Worm (Caenorhabditis elegans): ENCODE measurements around the gene Y105C5B.11.

Gene Y105C5B.11

DNA sequence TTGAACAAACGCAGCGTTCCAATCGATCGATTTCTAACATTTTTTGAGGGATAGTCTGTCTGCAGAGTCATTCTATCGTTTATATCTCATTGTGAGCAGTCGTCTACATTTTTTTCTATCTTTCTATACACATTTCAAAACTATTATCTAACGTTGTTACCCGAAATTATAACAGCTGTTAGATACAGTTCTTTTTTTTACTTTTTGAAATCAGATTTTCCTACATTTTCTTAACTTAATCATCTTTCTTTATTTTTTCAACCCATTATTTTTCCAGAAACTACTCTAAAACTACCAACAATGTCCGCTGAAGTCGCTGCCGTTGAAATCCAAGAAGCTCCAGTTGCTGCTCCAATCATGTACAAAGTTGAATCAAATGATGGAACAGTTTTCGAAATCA, 5.2 kb upstream of the Y105C5B.11 start, which contains the start of gene skr-10:
skr-10 (plus strand) TSS at position 301 of the 400 bp plus-strand sequence.
- TF ChIP-seq Y95B8A.8 (GFP tag; IDR thresholded peaks at IDR 0.05) (no peak), xnd-1 (tag; optimal IDR thresholded peaks at IDR 0.05) (no peak)

DNA sequence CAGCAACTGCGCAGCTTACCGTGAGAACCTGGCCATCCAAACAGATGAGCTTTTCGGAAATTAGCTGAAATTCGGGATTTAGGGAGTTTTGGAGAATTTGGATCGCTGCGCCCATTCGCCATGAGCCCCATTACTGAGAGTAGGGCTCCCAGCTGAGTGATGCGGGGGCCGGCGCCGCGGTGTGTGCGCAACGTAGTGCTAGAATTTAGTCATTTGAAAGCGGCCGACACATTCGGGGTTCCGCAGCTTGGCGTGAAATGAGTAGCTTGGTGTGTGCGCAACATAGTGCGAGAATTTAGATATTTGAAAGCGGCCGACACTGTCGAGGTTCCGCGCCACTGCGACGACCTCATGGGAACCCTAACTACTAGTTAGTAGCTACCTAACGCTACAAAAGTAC, 492 bp downstream of the Y105C5B.11 start:
- TF ChIP-seq lin-26 (GFP tag; IDR thresholded peaks at IDR 0.05) (0 out of 2 replicates have a peak, but pooled peaks have one; percentile 52), zfh-2 (GFP tag; conservative IDR thresholded peaks at IDR 0.05) (peak; percentile 65), nfyb-1 (GFP tag; IDR thresholded peaks at IDR 0.05) (no peak), athp-1 (tag; optimal IDR thresholded peaks at IDR 0.05) (no peak), dox-1 (GFP tag; IDR thresholded peaks at IDR 0.05) (0 out of 2 replicates have a peak, but pooled peaks have one; percentile 10), lsl-1 (GFP tag; optimal IDR thresholded peaks at IDR 0.05) (no peak), hsf-1 (GFP tag; IDR thresholded peaks at IDR 0.05) (no peak), madf-3 (GFP tag; IDR thresholded peaks at IDR 0.05) (no peak), ceh-100 (GFP tag; IDR thresholded peaks at IDR 0.05) (no peak), snpc-1.3 (tag; optimal IDR thresholded peaks at IDR 0.05; ENCODE audit: insufficient read depth) (no peak), madf-6 (GFP tag; IDR thresholded peaks at IDR 0.05) (no peak), egl-18 (GFP tag; IDR thresholded peaks at IDR 0.05) (0 out of 2 replicates have a peak, but pooled peaks have one; percentile 12), unc-62 (GFP tag; optimal IDR thresholded peaks at IDR 0.05) (no peak), ztf-26 (tag; optimal IDR thresholded peaks at IDR 0.05) (no peak), ceh-27 (GFP tag; optimal IDR thresholded peaks at IDR 0.05) (no peak), lin-40 (tag; optimal IDR thresholded peaks at IDR 0.05) (no peak), snpc-1.1 (tag; optimal IDR thresholded peaks at IDR 0.05; ENCODE audit: insufficient read depth) (peak; percentile 41), attf-6 (GFP tag; IDR thresholded peaks at IDR 0.05) (peak; percentile 77), snpc-4 (GFP tag; optimal IDR thresholded peaks at IDR 0.05) (no peak), snpc-4 (tag; optimal IDR thresholded peaks at IDR 0.05) (peak in 2 of 4 experiments; percentile 21 to 91), mxl-1 (tag; optimal IDR thresholded peaks at IDR 0.05) (no peak)

DNA sequence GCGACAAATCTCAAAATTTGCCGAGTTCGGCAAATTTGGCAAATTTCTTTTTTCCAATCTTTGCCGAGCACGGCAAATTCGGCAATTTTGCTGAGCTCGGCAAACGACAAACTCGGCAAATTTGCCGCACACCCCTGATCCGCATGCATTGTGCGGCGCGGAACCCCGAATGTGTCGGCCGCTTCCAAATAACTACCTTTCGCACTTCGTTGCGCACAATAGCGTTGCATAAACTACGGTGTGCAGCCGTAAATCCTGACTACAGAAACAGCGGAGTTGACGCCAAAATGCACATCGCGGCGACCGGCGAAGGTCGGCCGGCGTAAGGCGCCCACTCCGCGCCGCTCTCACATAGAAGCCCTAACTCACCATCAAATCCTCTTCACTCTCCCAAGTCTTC, 2.8 kb downstream of the Y105C5B.11 start:
- TF ChIP-seq zfh-2 (GFP tag; conservative IDR thresholded peaks at IDR 0.05) (peak; percentile 36; the same call in 1 of the 2 replicates), fkh-3 (tag; optimal IDR thresholded peaks at IDR 0.05) (no peak), tbp1 (GFP tag; optimal IDR thresholded peaks at IDR 0.05) (no peak), hlh-26 (GFP tag; conservative IDR thresholded peaks at IDR 0.05) (no peak), attf-6 (GFP tag; IDR thresholded peaks at IDR 0.05) (peak; percentile 52; the same call in 1 of the 2 replicates), dox-1 (GFP tag; IDR thresholded peaks at IDR 0.05) (0 out of 2 replicates have a peak, but pooled peaks have one; percentile 23), snpc-4 (GFP tag; optimal IDR thresholded peaks at IDR 0.05) (no peak), snpc-4 (tag; optimal IDR thresholded peaks at IDR 0.05) (peak in 1 of 4 experiments; percentile 88)

DNA sequence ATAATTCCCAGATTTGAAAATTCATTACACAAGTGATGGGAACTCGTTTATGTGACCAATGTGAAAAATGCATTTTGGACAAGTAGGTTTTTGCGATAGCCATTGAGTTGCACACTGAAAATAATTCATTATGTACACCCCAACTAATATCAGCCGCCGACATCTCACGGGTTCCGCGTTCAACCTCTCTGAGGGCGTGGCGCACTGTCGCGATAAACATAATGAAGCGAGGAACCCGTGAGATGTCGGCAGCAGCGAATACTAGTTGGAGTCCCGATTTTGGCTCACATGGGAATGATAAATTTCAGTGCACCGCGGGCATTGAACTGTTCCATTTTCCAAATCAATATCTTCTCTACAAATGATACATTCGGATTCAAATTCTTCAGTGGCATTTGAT, 4.2 kb downstream of the Y105C5B.11 start:
- no peak for TF ChIP-seq lsl-1 (GFP tag; optimal IDR thresholded peaks at IDR 0.05)
- TF ChIP-seq snpc-4 (GFP tag; optimal IDR thresholded peaks at IDR 0.05) = no peak
- peak in 1 of 4 experiments; percentile 81 for TF ChIP-seq snpc-4 (tag; optimal IDR thresholded peaks at IDR 0.05)
- TF ChIP-seq B0019.2 (GFP tag; conservative IDR thresholded peaks at IDR 0.05) = no peak
- no peak for TF ChIP-seq lin-26 (GFP tag; IDR thresholded peaks at IDR 0.05)

- no peak for TF ChIP-seq egl-44 (GFP tag; IDR thresholded peaks at IDR 0.05)
- no peak for TF ChIP-seq ceh-79 (tag; optimal IDR thresholded peaks at IDR 0.05)
- no peak for TF ChIP-seq D2030.7 (GFP tag; IDR thresholded peaks at IDR 0.05)
- TF ChIP-seq ztf-3 (GFP tag; optimal IDR thresholded peaks at IDR 0.05) = no peak
- TF ChIP-seq B0261.1 (tag; optimal IDR thresholded peaks at IDR 0.05) = no peak
- TF ChIP-seq snpc-4 (GFP tag; optimal IDR thresholded peaks at IDR 0.05) = no peak
- peak in 1 of 4 experiments; percentile 44 for TF ChIP-seq snpc-4 (tag; optimal IDR thresholded peaks at IDR 0.05)
- no peak for TF ChIP-seq tbx-9 (tag; optimal IDR thresholded peaks at IDR 0.05; ENCODE audit: borderline replicate concordance)
These were observed 7.5 kb downstream of the Y105C5B.11 start, which contains the start of gene srv-16 for ce11 chrIV:15933814-15934213. srv-16 (minus strand) TSS chrIV:15933914.

All from whole organism, young adult.